Worm (Caenorhabditis elegans) whole organism, young adult: Measurements from ENCODE around the gene srw-95.

Experiments used
- C06A6.2 ChIP-seq: fragments of 200-800 bp; sonication (Bioruptor generic); conservative IDR thresholded peaks from 2 replicates; pipeline ENCODE4 v1.3.6; 2022; ENCODE audit warnings: missing genetic modification characterization, missing compliant biosample characterization
- C17E4.6 ChIP-seq: fragments of 200-800 bp; sonication (Bioruptor generic); IDR thresholded peaks from 2 replicates; pipeline ENCODE4 v1.3.6; 2022; ENCODE audit warnings: missing genetic modification reagents, missing genetic modification characterization, missing compliant biosample characterization
- ceh-100 ChIP-seq: fragments of 200-800 bp; sonication (Bioruptor generic); IDR thresholded peaks from 2 replicates; pipeline ENCODE4 v1.3.6; 2022; ENCODE audit warnings: missing genetic modification reagents, missing genetic modification characterization, missing compliant biosample characterization
- ets-4 ChIP-seq: fragments of 200-800 bp; sonication (Bioruptor generic); optimal IDR thresholded peaks from 2 replicates; lab custom pipeline; 2018; ENCODE audit warnings: mild to moderate bottlenecking, missing genetic modification characterization, missing compliant biosample characterization
- hlh-26 ChIP-seq: fragments of 200-800 bp; sonication (Bioruptor generic); conservative IDR thresholded peaks from 2 replicates; pipeline ENCODE4 v1.3.6; 2022; ENCODE audit warnings: missing genetic modification reagents, missing genetic modification characterization, missing compliant biosample characterization
- nhr-179 ChIP-seq: sonication (generic microtip); optimal IDR thresholded peaks from 2 replicates; lab custom pipeline; 2016; ENCODE audit warnings: mild to moderate bottlenecking, missing genetic modification characterization, missing compliant biosample characterization
- rec-8 ChIP-seq, 2 experiments: sonication (generic microtip); optimal IDR thresholded peaks; 2 replicates each; lab custom pipeline; 2016; ENCODE audit warnings: mild to moderate bottlenecking in 2 of 2, missing genetic modification characterization in 2 of 2, missing genetic modification reagents in 2 of 2, missing genotype in 2 of 2, missing biosample characterization in 1 of 2, missing compliant biosample characterization in 1 of 2, moderate library complexity in 1 of 2
- rpc-1 ChIP-seq, 2 experiments: fragments of 150-350 bp in 1 of 2; sonication (generic microtip) in 1 of 2; optimal IDR thresholded peaks; 2 replicates each; lab custom pipeline; 2014 to 2018; ENCODE audit warnings: missing biosample characterization in 1 of 2, missing genetic modification characterization in 1 of 2, missing genetic modification reagents in 1 of 2, missing genotype in 1 of 2
- unc-62 ChIP-seq: fragments of 150-350 bp; optimal IDR thresholded peaks from 2 replicates; lab custom pipeline; 2014; ENCODE audit warnings: missing biosample characterization, missing genetic modification reagents, missing genetic modification characterization

ce11 chrIV:4810377-4810984 lies 1.4 kb upstream of the srw-95 start, which contains the start of gene eif-1.A:
- TF ChIP-seq ceh-100 (no peak), hlh-26 (GFP tag; lab: Robert Waterston, UW) (no peak), rpc-1 (optimal IDR thresholded peaks at IDR 0.05; lab: Kevin White, UChicago) (peak; percentile 4), rpc-1 (tag; optimal IDR thresholded peaks at IDR 0.05; lab: Kevin White, UChicago) (no peak), ets-4 (GFP tag; lab: Kevin White, UChicago) (no peak), C06A6.2 (GFP tag; lab: Robert Waterston, UW) (no peak), rec-8 (tag; optimal IDR thresholded peaks at IDR 0.05; lab: Kevin White, UChicago) (no peak), C17E4.6 (GFP tag; lab: Robert Waterston, UW) (no peak), nhr-179 (tag; lab: Kevin White, UChicago) (no peak), unc-62 (GFP tag; lab: Kevin White, UChicago) (no peak)
